Fruit fly (Drosophila melanogaster): Measurements from ENCODE around the gene CG31715.

Gene CG31715

dm6 chr2L:10381890-10382450 lies 40.6 kb downstream of the CG31715 start, which contains the start of gene CG5096 (continued):
- peak; percentile 49 for TF ChIP-seq psq (GFP tag; optimal IDR thresholded peaks at IDR 0.05)
- peak; percentile 10 for TF ChIP-seq pzg (GFP tag; optimal IDR thresholded peaks at IDR 0.05)
- TF ChIP-seq CG12071 (GFP tag; optimal IDR thresholded peaks at IDR 0.05) = no peak
- TF ChIP-seq pum (GFP tag; optimal IDR thresholded peaks at IDR 0.05) = peak; percentile 53
- TF ChIP-seq mirr (GFP tag; optimal IDR thresholded peaks at IDR 0.05) = peak; percentile 91
- peak; percentile 78 for TF ChIP-seq Xbp1 (GFP tag; optimal IDR thresholded peaks at IDR 0.05)
- no peak for TF ChIP-seq croc (GFP tag; conservative IDR thresholded peaks at IDR 0.05)
- TF ChIP-seq CG10267 (tag; optimal IDR thresholded peaks at IDR 0.05) = peak; percentile 80
- TF ChIP-seq CG13296 (GFP tag; optimal IDR thresholded peaks at IDR 0.05) = peak; percentile 94
- TF ChIP-seq CG9817 (tag; optimal IDR thresholded peaks at IDR 0.05) = peak; percentile 85
- peak; percentile 93 for TF ChIP-seq gem (tag; optimal IDR thresholded peaks at IDR 0.05)
- peak; percentile 53 for TF ChIP-seq jumu (GFP tag; optimal IDR thresholded peaks at IDR 0.05)
- TF ChIP-seq gro (GFP tag; optimal IDR thresholded peaks at IDR 0.05) = peak; percentile 90
- TF ChIP-seq CG4617 (GFP tag; optimal IDR thresholded peaks at IDR 0.05; ENCODE audit: borderline replicate concordance) = peak; percentile 45
- TF ChIP-seq Jarid2 (GFP tag; optimal IDR thresholded peaks at IDR 0.05) = no peak
- TF ChIP-seq pros (GFP tag; optimal IDR thresholded peaks at IDR 0.05) = no peak
- TF ChIP-seq Usf (GFP tag; optimal IDR thresholded peaks at IDR 0.05) = peak; percentile 49
- TF ChIP-seq Ets97D (GFP tag; optimal IDR thresholded peaks at IDR 0.05) = peak; percentile 50
- no peak for TF ChIP-seq fd102C (GFP tag; optimal IDR thresholded peaks at IDR 0.05)
- TF ChIP-seq CG4820 (GFP tag; optimal IDR thresholded peaks at IDR 0.05) = peak; percentile 67
- TF ChIP-seq cwo (GFP tag; optimal IDR thresholded peaks at IDR 0.05) = peak; percentile 92
- no peak for TF ChIP-seq CG17186 (GFP tag; optimal IDR thresholded peaks at IDR 0.05)
- TF ChIP-seq CG6813 (GFP tag; optimal IDR thresholded peaks at IDR 0.05) = peak; percentile 87
- TF ChIP-seq Rfx (GFP tag; IDR thresholded peaks at IDR 0.05) = peak; percentile 93
- TF ChIP-seq CG9876 (GFP tag; optimal IDR thresholded peaks at IDR 0.05) = no peak
- TF ChIP-seq CG15011 (GFP tag; optimal IDR thresholded peaks at IDR 0.05) = peak; percentile 84
- TF ChIP-seq bsh (GFP tag; optimal IDR thresholded peaks at IDR 0.05) = peak in 1 of 2 experiments; percentile 90
- peak; percentile 95 for TF ChIP-seq CG12769 (tag; optimal IDR thresholded peaks at IDR 0.05)
- peak; percentile 86 for TF ChIP-seq mam (GFP tag; optimal IDR thresholded peaks at IDR 0.05)
- peak; percentile 92 for TF ChIP-seq CG11504 (tag; optimal IDR thresholded peaks at IDR 0.05)
- peak; percentile 43 for TF ChIP-seq CG17912 (GFP tag; optimal IDR thresholded peaks at IDR 0.05)
- TF ChIP-seq CG8478 (optimal IDR thresholded peaks at IDR 0.05) = no peak
- peak; percentile 89 for TF ChIP-seq Hand (GFP tag; optimal IDR thresholded peaks at IDR 0.05)
- TF ChIP-seq bbx (GFP tag; IDR thresholded peaks at IDR 0.05; ENCODE audit: partially characterized antibody) = no peak
- peak; percentile 85 for TF ChIP-seq Blimp-1 (GFP tag; optimal IDR thresholded peaks at IDR 0.05)
- TF ChIP-seq vnd (GFP tag; IDR thresholded peaks at IDR 0.05; ENCODE audit: partially characterized antibody) = no peak
- TF ChIP-seq CG17802 (tag; optimal IDR thresholded peaks at IDR 0.05) = peak; percentile 45
- peak; percentile 97 for TF ChIP-seq CG18599 (GFP tag; optimal IDR thresholded peaks at IDR 0.05)
- peak; percentile 83 for TF ChIP-seq CG6765 (GFP tag; optimal IDR thresholded peaks at IDR 0.05)
- TF ChIP-seq fd3F (GFP tag; optimal IDR thresholded peaks at IDR 0.05) = peak; percentile 87
- peak; percentile 87 for TF ChIP-seq gcm (GFP tag; optimal IDR thresholded peaks at IDR 0.05)
- no peak for TF ChIP-seq HmgD (GFP tag; optimal IDR thresholded peaks at IDR 0.05)
- no peak for TF ChIP-seq Bdp1 (GFP tag; optimal IDR thresholded peaks at IDR 0.05)
- TF ChIP-seq amos (GFP tag; IDR thresholded peaks at IDR 0.05; ENCODE audit: partially characterized antibody) = no peak
- TF ChIP-seq esg (GFP tag; conservative IDR thresholded peaks at IDR 0.05) = peak; percentile 82
- TF ChIP-seq Dll (GFP tag; IDR thresholded peaks at IDR 0.05; ENCODE audit: partially characterized antibody) = no peak
- TF ChIP-seq CG42726 (GFP tag; IDR thresholded peaks at IDR 0.05; ENCODE audit: partially characterized antibody) = no peak
- peak; percentile 63; the same call in 1 of the 2 replicates for TF ChIP-seq dati (GFP tag; IDR thresholded peaks at IDR 0.05)
- peak; percentile 7 for TF ChIP-seq CTCF (GFP tag; optimal IDR thresholded peaks at IDR 0.05)
